Worm (Caenorhabditis elegans) whole organism, L3 larva: ENCODE results near the gene ooc-5.

ENCODE experiments used
- ama-1 ChIP-seq: fragments of 150-350 bp; optimal IDR thresholded peaks from 2 replicates; lab custom pipeline; 2018
- ceh-28 ChIP-seq: fragments of 150-350 bp; optimal IDR thresholded peaks from 2 replicates; lab custom pipeline; 2014; ENCODE audit warnings: missing biosample characterization, missing genetic modification reagents, missing genetic modification characterization
- ceh-82 ChIP-seq: fragments of 150-350 bp; optimal IDR thresholded peaks from 2 replicates; lab custom pipeline; 2014; ENCODE audit warnings: missing biosample characterization, missing genetic modification characterization
- ceh-9 ChIP-seq: sonication (generic microtip); optimal IDR thresholded peaks from 2 replicates; lab custom pipeline; 2018; ENCODE audit warnings: missing biosample characterization, missing genetic modification characterization
- daf-12 ChIP-seq: fragments of 150-350 bp; optimal IDR thresholded peaks from 2 replicates; lab custom pipeline; 2014; ENCODE audit warnings: missing biosample characterization, missing genetic modification reagents, missing genetic modification characterization
- egl-27 ChIP-seq: sonication (generic microtip); optimal IDR thresholded peaks from 4 replicates; lab custom pipeline; 2017; ENCODE audit warnings: missing biosample characterization, missing genetic modification reagents, missing genetic modification characterization
- egl-5 ChIP-seq: fragments of 150-350 bp; optimal IDR thresholded peaks from 2 replicates; lab custom pipeline; 2017; ENCODE audit warnings: missing biosample characterization, missing genetic modification reagents, missing genetic modification characterization, inconsistent platforms
- elt-1 ChIP-seq: fragments of 150-350 bp; optimal IDR thresholded peaks from 2 replicates; lab custom pipeline; 2014; ENCODE audit warnings: missing biosample characterization, missing genetic modification characterization
- elt-2 ChIP-seq: sonication (generic microtip); optimal IDR thresholded peaks from 2 replicates; lab custom pipeline; 2016; ENCODE audit warnings: missing genetic modification reagents, mild to moderate bottlenecking, missing genetic modification characterization, missing compliant biosample characterization
- jun-1 ChIP-seq: fragments of 150-350 bp; optimal IDR thresholded peaks from 2 replicates; lab custom pipeline; 2014; ENCODE audit warnings: missing biosample characterization, missing genetic modification reagents, missing genetic modification characterization
- lin-15B ChIP-seq: fragments of 150-350 bp; optimal IDR thresholded peaks from 2 replicates; lab custom pipeline; 2014; ENCODE audit warnings: missing biosample characterization, missing genetic modification characterization
- lin-39 ChIP-seq: fragments of 150-350 bp; optimal IDR thresholded peaks from 2 replicates; lab custom pipeline; 2018; ENCODE audit warnings: missing biosample characterization, missing genetic modification reagents, missing genetic modification characterization
- mdl-1 ChIP-seq: fragments of 150-350 bp; optimal IDR thresholded peaks from 2 replicates; lab custom pipeline; 2014; ENCODE audit warnings: missing biosample characterization, missing genetic modification characterization
- nfya-1 ChIP-seq: sonication (generic microtip); optimal IDR thresholded peaks from 2 replicates; lab custom pipeline; 2017; ENCODE audit warnings: missing genetic modification characterization, mild to moderate bottlenecking, missing compliant biosample characterization, antibody characterized with exemption, moderate library complexity; ENCODE audit not compliant: insufficient read depth
- nhr-11 ChIP-seq: fragments of 150-350 bp; optimal IDR thresholded peaks from 2 replicates; lab custom pipeline; 2014; ENCODE audit warnings: missing biosample characterization, missing genetic modification characterization
- nhr-23 ChIP-seq: fragments of 150-350 bp; optimal IDR thresholded peaks from 2 replicates; lab custom pipeline; 2014; ENCODE audit warnings: missing biosample characterization, missing genetic modification reagents, missing genetic modification characterization
- nhr-237 ChIP-seq: fragments of 150-350 bp; optimal IDR thresholded peaks from 2 replicates; lab custom pipeline; 2014; ENCODE audit warnings: missing biosample characterization, missing genetic modification characterization
- nhr-25 ChIP-seq: sonication (generic microtip); optimal IDR thresholded peaks from 2 replicates; lab custom pipeline; 2017; ENCODE audit warnings: missing biosample characterization, missing genetic modification characterization
- nhr-28 ChIP-seq: fragments of 150-350 bp; optimal IDR thresholded peaks from 2 replicates; lab custom pipeline; 2014; ENCODE audit warnings: missing biosample characterization, missing genetic modification characterization
- nhr-43 ChIP-seq: sonication (generic microtip); optimal IDR thresholded peaks from 2 replicates; lab custom pipeline; 2016; ENCODE audit warnings: mild to moderate bottlenecking, missing genetic modification characterization, missing compliant biosample characterization; ENCODE audit not compliant: poor library complexity, severe bottlenecking
- nhr-67 ChIP-seq: fragments of 150-350 bp; optimal IDR thresholded peaks from 2 replicates; lab custom pipeline; 2014; ENCODE audit warnings: missing biosample characterization, missing genetic modification characterization
- nhr-77 ChIP-seq: fragments of 150-350 bp; optimal IDR thresholded peaks from 2 replicates; lab custom pipeline; 2014; ENCODE audit warnings: missing biosample characterization, missing genetic modification characterization
- pha-4 ChIP-seq: fragments of 150-350 bp; optimal IDR thresholded peaks from 2 replicates; lab custom pipeline; 2014; ENCODE audit warnings: missing biosample characterization, missing genetic modification reagents, missing genetic modification characterization
- pqm-1 ChIP-seq: fragments of 150-350 bp; optimal IDR thresholded peaks from 2 replicates; lab custom pipeline; 2017; ENCODE audit warnings: missing biosample characterization, missing genetic modification characterization, inconsistent platforms
- sea-2 ChIP-seq: fragments of 150-350 bp; sonication (generic microtip); optimal IDR thresholded peaks from 4 replicates; lab custom pipeline; 2014; ENCODE audit warnings: missing biosample characterization, missing genetic modification reagents, missing genetic modification characterization
- snpc-4 ChIP-seq: fragments of 150-350 bp; optimal IDR thresholded peaks from 2 replicates; lab custom pipeline; 2014; ENCODE audit warnings: missing biosample characterization, missing genetic modification characterization
- unc-39 ChIP-seq: sonication (generic microtip); optimal IDR thresholded peaks from 4 replicates; lab custom pipeline; 2017; ENCODE audit warnings: missing biosample characterization, missing genetic modification characterization
- unc-62 ChIP-seq: fragments of 150-350 bp; sonication (generic microtip); optimal IDR thresholded peaks from 4 replicates; lab custom pipeline; 2014; ENCODE audit warnings: missing biosample characterization, missing genetic modification reagents, missing genetic modification characterization
- ztf-11 ChIP-seq: fragments of 150-350 bp; optimal IDR thresholded peaks from 2 replicates; lab custom pipeline; 2014; ENCODE audit warnings: missing biosample characterization, missing genetic modification characterization

ooc-5 gene

DNA sequence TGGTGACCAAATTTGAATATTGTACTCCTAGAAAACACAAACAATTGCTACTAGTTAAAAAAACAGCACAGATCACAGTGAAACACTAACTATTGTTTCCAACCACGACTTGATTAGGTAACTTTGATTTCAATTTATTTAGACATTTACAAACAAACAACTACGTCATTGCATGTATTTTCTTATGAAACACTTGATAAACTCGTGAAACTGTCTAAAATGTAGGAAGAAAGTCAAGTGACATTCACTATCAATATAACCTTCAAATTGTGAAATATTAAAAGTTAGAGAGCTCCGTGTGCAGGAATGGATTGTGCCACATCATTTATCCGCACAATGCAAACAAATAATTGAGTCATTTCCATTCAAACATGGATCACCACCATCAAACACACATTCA, 2.7 kb upstream of the ooc-5 start:
- TF ChIP-seq pha-4 (tag; lab: Kevin White, UChicago) (peak; percentile 65), elt-2 (tag; lab: Kevin White, UChicago) (peak; percentile 43), jun-1 (peak; percentile 28), ceh-9 (tag; lab: Kevin White, UChicago) (no peak), pqm-1 (tag; lab: Kevin White, UChicago) (peak; percentile 38)

DNA sequence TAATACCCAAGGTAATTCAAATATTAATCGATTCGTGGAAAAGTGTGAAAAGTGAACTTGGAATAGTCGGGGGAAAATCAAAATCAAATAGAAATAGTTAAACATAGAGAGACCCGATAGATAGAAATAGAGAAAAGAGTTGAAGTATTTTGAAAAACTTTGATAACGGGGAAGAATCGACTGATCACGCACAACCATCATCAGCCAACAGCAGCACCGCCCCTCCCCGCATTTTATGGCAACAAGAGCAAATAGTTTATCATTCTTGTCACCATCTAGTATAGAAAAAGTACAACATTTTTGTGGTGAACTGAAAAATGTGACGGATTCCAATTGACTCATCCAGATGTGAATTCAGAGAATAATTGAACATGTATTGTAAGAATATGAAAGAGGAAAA, 1.4 kb upstream of the ooc-5 start:
- TF ChIP-seq pqm-1 (tag; lab: Kevin White, UChicago) (peak; percentile 68), nhr-23 (tag; lab: Kevin White, UChicago) (no peak), elt-2 (tag; lab: Kevin White, UChicago) (peak; percentile 71), mdl-1 (tag; lab: Kevin White, UChicago) (no peak)

DNA sequence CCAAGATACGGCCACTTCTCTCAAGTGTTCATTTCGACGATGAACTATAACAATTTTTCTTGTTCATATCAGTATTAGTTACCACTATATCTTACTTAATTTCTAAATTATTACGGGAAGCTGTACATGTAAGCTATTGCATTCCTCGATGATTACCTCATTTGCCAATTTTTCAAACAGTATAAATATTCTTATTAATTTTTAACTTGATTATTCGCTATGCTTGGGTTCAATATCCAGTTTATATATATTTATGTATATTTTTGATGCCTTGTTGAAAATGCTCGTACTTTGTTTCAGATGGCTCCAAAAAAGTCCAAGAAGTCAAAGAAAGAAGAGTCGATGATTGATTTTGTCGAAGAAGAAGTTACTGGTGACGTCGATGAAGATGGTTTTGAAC, 1.4 kb downstream of the ooc-5 start, which contains the start of gene F44G4.1:
TSS of gene F44G4.1 (plus strand) at position 301 of the 400 bp plus-strand sequence.
- TF ChIP-seq ceh-82 (tag; lab: Kevin White, UChicago), result no peak
- TF ChIP-seq nfya-1 (tag; lab: Kevin White, UChicago), result no peak
- no peak for TF ChIP-seq daf-12 (tag; lab: Kevin White, UChicago)
- no peak for TF ChIP-seq pqm-1 (tag; lab: Kevin White, UChicago)
- TF ChIP-seq lin-15B (tag; lab: Kevin White, UChicago), result no peak
- no peak for TF ChIP-seq lin-39 (tag; lab: Kevin White, UChicago)
- TF ChIP-seq nhr-25, result no peak
- no peak for TF ChIP-seq unc-39 (tag; lab: Kevin White, UChicago)
- no peak for TF ChIP-seq elt-1 (tag; lab: Kevin White, UChicago)
- TF ChIP-seq ceh-28 (tag; lab: Kevin White, UChicago), result no peak
- TF ChIP-seq snpc-4 (tag; lab: Kevin White, UChicago), result no peak
- TF ChIP-seq ama-1, result no peak
- no peak for TF ChIP-seq unc-62 (GFP tag; lab: Kevin White, UChicago)
- TF ChIP-seq pha-4 (tag; lab: Kevin White, UChicago), result no peak
- TF ChIP-seq egl-5 (tag; lab: Kevin White, UChicago), result no peak

DNA sequence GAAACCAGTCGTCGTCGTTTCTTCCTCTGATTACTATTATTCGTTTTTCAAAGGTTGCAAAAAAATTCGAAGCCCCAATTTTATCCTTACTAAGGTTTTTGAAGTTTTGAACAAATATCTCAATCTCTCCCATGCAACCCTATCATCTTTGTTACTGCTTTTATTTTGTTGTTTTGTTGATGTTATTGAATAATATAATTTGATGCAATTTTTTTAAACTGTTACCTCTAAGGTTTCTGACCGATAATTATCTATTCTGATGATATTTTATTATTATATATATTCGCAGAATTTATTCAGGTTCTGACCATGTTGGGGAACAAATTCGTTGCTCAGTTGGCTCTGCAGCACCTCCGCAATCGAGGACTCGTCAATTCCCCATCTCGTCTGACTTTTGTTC, 3.1 kb downstream of the ooc-5 start, which contains the start of gene ndub-2:
TSS of gene ndub-2 (plus strand) at position 301 of the 400 bp plus-strand sequence.
- TF ChIP-seq nhr-11 (tag; lab: Kevin White, UChicago) (no peak), nhr-43 (no peak), ztf-11 (tag; lab: Kevin White, UChicago) (no peak), lin-15B (tag; lab: Kevin White, UChicago) (no peak), ceh-82 (tag; lab: Kevin White, UChicago) (no peak), unc-39 (tag; lab: Kevin White, UChicago) (no peak)

DNA sequence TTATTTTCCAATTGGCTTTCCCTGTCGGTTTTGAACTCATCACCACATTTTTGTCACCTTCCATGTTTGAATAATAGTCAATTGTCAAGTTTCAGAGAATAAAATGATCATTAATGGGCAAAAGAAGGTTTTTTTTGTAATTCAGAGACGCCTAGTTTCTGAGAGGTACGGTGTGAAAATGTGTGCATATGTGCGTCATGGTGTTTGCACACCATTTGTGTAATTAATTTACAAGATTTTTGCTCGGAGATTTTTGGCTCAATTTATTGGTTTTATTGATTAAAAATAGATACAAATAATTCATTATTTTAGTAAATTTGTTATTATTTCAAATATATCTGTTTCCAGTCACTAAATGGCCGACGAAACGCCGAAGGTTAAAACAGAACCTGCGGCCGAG, 4.5 kb downstream of the ooc-5 start, which contains the start of the genes F44G4.3 and tdp-1:
TSS of gene F44G4.3 (minus strand) at position 184 of the 400 bp plus-strand sequence.
TSS of gene tdp-1 (plus strand) at position 347 of the 400 bp plus-strand sequence.
- TF ChIP-seq lin-15B (tag; lab: Kevin White, UChicago), result no peak
- no peak for TF ChIP-seq nhr-11 (tag; lab: Kevin White, UChicago)
- TF ChIP-seq nhr-67 (tag; lab: Kevin White, UChicago), result no peak
- TF ChIP-seq nhr-77 (tag; lab: Kevin White, UChicago), result no peak
- TF ChIP-seq lin-39 (tag; lab: Kevin White, UChicago), result no peak
- TF ChIP-seq nhr-28, result no peak
- no peak for TF ChIP-seq sea-2
- TF ChIP-seq egl-27, result no peak
- TF ChIP-seq nfya-1 (tag; lab: Kevin White, UChicago), result peak; percentile 66
- TF ChIP-seq pha-4 (tag; lab: Kevin White, UChicago), result peak; percentile 51

DNA sequence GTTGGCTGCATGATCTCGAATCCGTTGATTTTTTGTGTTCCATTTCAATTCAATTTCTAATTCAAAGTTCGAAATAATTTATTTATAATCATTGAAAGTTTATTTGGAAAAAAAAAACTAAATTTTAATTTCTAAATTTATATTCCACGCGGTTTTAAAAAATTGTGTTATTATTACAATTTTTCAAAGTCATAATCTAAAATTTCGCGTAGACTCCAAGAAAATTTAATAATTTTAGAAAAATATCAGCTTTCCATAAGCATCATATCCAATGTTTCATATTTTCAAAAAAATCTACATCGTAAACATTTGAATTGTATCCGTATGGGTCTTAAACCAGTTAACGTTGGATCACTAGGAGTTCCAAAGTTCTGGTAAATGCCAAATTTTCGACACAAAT, 7.4 kb downstream of the ooc-5 start, which contains the start of gene F44G4.5:
TSS of gene F44G4.5 (minus strand) at position 101 of the 400 bp plus-strand sequence.
- TF ChIP-seq nhr-237, result no peak

DNA sequence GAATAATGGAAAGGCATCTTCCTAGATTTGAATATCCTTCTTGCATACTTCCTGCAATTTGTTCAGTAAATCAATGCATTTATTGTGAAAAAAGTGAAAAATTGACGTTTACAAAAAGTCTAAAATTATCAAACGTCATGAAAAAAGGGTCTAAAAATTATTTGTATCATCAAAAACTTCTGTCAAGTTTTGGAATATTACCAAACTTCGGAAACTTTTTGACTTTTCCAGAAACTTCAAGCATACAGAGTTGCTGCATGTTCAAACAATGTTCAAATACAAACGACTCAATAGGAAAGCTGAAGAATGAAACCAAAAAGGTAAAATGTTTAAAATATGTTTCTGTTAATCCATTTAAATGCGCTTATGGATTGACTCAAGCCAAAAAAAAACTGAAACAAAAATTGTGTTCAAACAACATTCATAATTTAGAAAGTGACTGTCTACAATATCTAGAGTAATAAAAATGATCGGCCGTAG, 8.8 kb downstream of the ooc-5 start, which contains the start of gene F44G4.6:
TSS of gene F44G4.6 (minus strand) at position 51 of the 480 bp plus-strand sequence.
- no peak for TF ChIP-seq egl-27
- no peak for TF ChIP-seq nhr-28
- TF ChIP-seq pha-4 (tag; lab: Kevin White, UChicago), result no peak
